Fruit fly (Drosophila melanogaster): ENCODE data around the gene CG2201.

The CG2201 gene

dm6 chr2L:21629814-21630562, 6.1 kb upstream of the CG2201 start, which contains the start of gene Df31 (continued):
- TF ChIP-seq ci (GFP tag; IDR thresholded peaks at IDR 0.05) (no peak; the same call in 2 of the 3 replicates), CG7963 (GFP tag; IDR thresholded peaks at IDR 0.05; ENCODE audit: partially characterized antibody) (peak; percentile 82; the same call in 2 of the 3 replicates), CG15696 (tag; optimal IDR thresholded peaks at IDR 0.05) (no peak), fd102C (GFP tag; optimal IDR thresholded peaks at IDR 0.05) (peak; percentile 48), fd96Cb (tag; optimal IDR thresholded peaks at IDR 0.05) (no peak), CG13287 (GFP tag; IDR thresholded peaks at IDR 0.05; ENCODE audit: partially characterized antibody) (peak; percentile 93), MESR4 (GFP tag; optimal IDR thresholded peaks at IDR 0.05) (peak; percentile 44), CG6254 (GFP tag; optimal IDR thresholded peaks at IDR 0.05) (peak; percentile 38), CG6854 (GFP tag; optimal IDR thresholded peaks at IDR 0.05) (no peak), Sry-β (GFP tag; optimal IDR thresholded peaks at IDR 0.05) (no peak), sima (GFP tag; optimal IDR thresholded peaks at IDR 0.05) (no peak), Trl (optimal IDR thresholded peaks at IDR 0.05) (peak; percentile 38 to 53), Trl (GFP tag; optimal IDR thresholded peaks at IDR 0.05) (peak; percentile 81), az2 (GFP tag; optimal IDR thresholded peaks at IDR 0.05) (peak; percentile 57), wek (GFP tag; optimal IDR thresholded peaks at IDR 0.05) (peak; percentile 3), CG32772 (GFP tag; IDR thresholded peaks at IDR 0.05) (no peak), dysf (GFP tag; IDR thresholded peaks at IDR 0.05) (peak; percentile 47; the same call in 2 of the 3 replicates), da (GFP tag; optimal IDR thresholded peaks at IDR 0.05) (no peak), btn (GFP tag; optimal IDR thresholded peaks at IDR 0.05) (no peak), tap (tag; optimal IDR thresholded peaks at IDR 0.05) (peak; percentile 22), HLHmδ (GFP tag; optimal IDR thresholded peaks at IDR 0.05) (peak; percentile 50), fd64A (GFP tag; optimal IDR thresholded peaks at IDR 0.05) (no peak), Mrtf (GFP tag; IDR thresholded peaks at IDR 0.05) (no peak), tll (GFP tag; optimal IDR thresholded peaks at IDR 0.05) (no peak), run (tag; optimal IDR thresholded peaks at IDR 0.05) (no peak), inv (GFP tag; IDR thresholded peaks at IDR 0.05; ENCODE audit: partially characterized antibody) (peak; percentile 85), pros (GFP tag; optimal IDR thresholded peaks at IDR 0.05) (peak; percentile 98), CG13775 (GFP tag; optimal IDR thresholded peaks at IDR 0.05) (peak; percentile 47), CG12155 (GFP tag; optimal IDR thresholded peaks at IDR 0.05) (peak; percentile 53), Ravus (GFP tag; IDR thresholded peaks at IDR 0.05) (no peak), Sox100B (GFP tag; optimal IDR thresholded peaks at IDR 0.05) (peak; percentile 21), Dll (GFP tag; IDR thresholded peaks at IDR 0.05; ENCODE audit: partially characterized antibody) (peak; percentile 88), CG2199 (GFP tag; IDR thresholded peaks at IDR 0.05) (peak; percentile 95), dati (GFP tag; IDR thresholded peaks at IDR 0.05) (no peak), cato (GFP tag; optimal IDR thresholded peaks at IDR 0.05; ENCODE audit: borderline replicate concordance) (peak; percentile 39), ATbp (GFP tag; optimal IDR thresholded peaks at IDR 0.05) (no peak), CG30403 (GFP tag; optimal IDR thresholded peaks at IDR 0.05) (peak; percentile 56), eyg (GFP tag; optimal IDR thresholded peaks at IDR 0.05) (peak; percentile 29), CG17612 (GFP tag; IDR thresholded peaks at IDR 0.05) (no peak), CG10274 (GFP tag; optimal IDR thresholded peaks at IDR 0.05) (no peak), CG2129 (GFP tag; IDR thresholded peaks at IDR 0.05; ENCODE audit: partially characterized antibody) (peak; percentile 79), CG34422 (GFP tag; IDR thresholded peaks at IDR 0.05) (peak; percentile 74), Eip74EF (GFP tag; optimal IDR thresholded peaks at IDR 0.05) (no peak), h (optimal IDR thresholded peaks at IDR 0.05) (no peak), CG11560 (tag; IDR thresholded peaks at IDR 0.05) (no peak), BEAF-32 (GFP tag; optimal IDR thresholded peaks at IDR 0.05) (peak; percentile 88), mam (GFP tag; optimal IDR thresholded peaks at IDR 0.05) (peak; percentile 73), CG1529 (GFP tag; optimal IDR thresholded peaks at IDR 0.05) (no peak), knrl (GFP tag; IDR thresholded peaks at IDR 0.05; ENCODE audit: partially characterized antibody) (peak; percentile 86)

Measured in whole organism, embryonic.